Fruit fly (Drosophila melanogaster) whole organism, prepupa: ENCODE measurements around the gene Sirt1.

Experiments used
- CG11762 ChIP-seq: fragments of 200-800 bp; sonication (Bioruptor generic); optimal IDR thresholded peaks from 3 replicates; lab custom pipeline; 2016; ENCODE audit warnings: missing biosample characterization, missing genetic modification characterization; ENCODE audit not compliant: insufficient read depth
- CG15336 ChIP-seq: fragments of 200-800 bp; sonication (Bioruptor generic); IDR thresholded peaks from 2 replicates; pipeline ENCODE4 v1.3.6; 2022; ENCODE audit warnings: missing biosample characterization, missing genetic modification characterization
- CG4318 ChIP-seq: fragments of 200-800 bp; sonication (Bioruptor generic); optimal IDR thresholded peaks from 3 replicates; lab custom pipeline; 2017; ENCODE audit warnings: missing biosample characterization, mild to moderate bottlenecking, missing genetic modification characterization
- CG6854 ChIP-seq: fragments of 200-800 bp; sonication (Bioruptor generic); optimal IDR thresholded peaks from 2 replicates; lab custom pipeline; 2017; ENCODE audit warnings: missing biosample characterization, mild to moderate bottlenecking, missing genetic modification characterization
- CG8319 ChIP-seq: fragments of 200-800 bp; sonication (Bioruptor generic); optimal IDR thresholded peaks from 3 replicates; lab custom pipeline; 2016; ENCODE audit warnings: missing biosample characterization, missing genetic modification characterization
- CG8632 ChIP-seq: fragments of 200-800 bp; sonication (Bioruptor generic); optimal IDR thresholded peaks from 3 replicates; lab custom pipeline; 2016; ENCODE audit warnings: missing biosample characterization, missing genetic modification characterization
- Lpt ChIP-seq: fragments of 200-800 bp; sonication (Bioruptor generic); optimal IDR thresholded peaks from 3 replicates; lab custom pipeline; 2016; ENCODE audit warnings: missing biosample characterization, missing genetic modification characterization
- acj6 ChIP-seq: fragments of 200-800 bp; sonication (Bioruptor generic); optimal IDR thresholded peaks from 3 replicates; lab custom pipeline; 2016; ENCODE audit warnings: missing biosample characterization, missing genetic modification characterization
- eg ChIP-seq: fragments of 200-800 bp; sonication (Bioruptor generic); IDR thresholded peaks from 3 replicates; pipeline ENCODE4 v1.3.6; 2022; ENCODE audit warnings: missing biosample characterization, missing genetic modification characterization
- pdm3 ChIP-seq: fragments of 200-800 bp; sonication (Bioruptor generic); optimal IDR thresholded peaks from 3 replicates; lab custom pipeline; 2016; ENCODE audit warnings: missing biosample characterization, missing genetic modification characterization
- salr ChIP-seq, 2 experiments: fragments of 200-800 bp; sonication (Bioruptor generic); optimal IDR thresholded peaks; 3 replicates each; lab custom pipeline; 2016 to 2018; ENCODE audit warnings: missing biosample characterization in 2 of 2, missing genetic modification characterization in 2 of 2, mild to moderate bottlenecking in 1 of 2

dm6 chr2L:13176123-13176522, 10.8 kb downstream of the Sirt1 start, which contains the start of gene CG43925:
- TF ChIP-seq CG6854 (GFP tag; lab: Kevin White, UChicago) (no peak), CG4318 (GFP tag; lab: Kevin White, UChicago) (no peak), Lpt (GFP tag; lab: Kevin White, UChicago) (no peak), CG8319 (GFP tag; lab: Kevin White, UChicago) (no peak), CG15336 (GFP tag; lab: Robert Waterston, UW) (no peak), salr (GFP tag; optimal IDR thresholded peaks at IDR 0.05; lab: Kevin White, UChicago) (no peak), acj6 (GFP tag; lab: Kevin White, UChicago) (no peak), eg (GFP tag; lab: Robert Waterston, UW) (no peak), pdm3 (GFP tag; lab: Kevin White, UChicago) (no peak), CG11762 (GFP tag; lab: Kevin White, UChicago) (no peak), CG8632 (GFP tag; lab: Kevin White, UChicago) (no peak)
